Fruit fly (Drosophila melanogaster) whole organism, embryonic: ENCODE data around the gene ZnT63C.

Experiments
- Jarid2 ChIP-seq: fragments of 200-800 bp; sonication (Bioruptor generic); optimal IDR thresholded peaks from 3 replicates; lab custom pipeline; 2017; ENCODE audit warnings: mild to moderate bottlenecking, missing biosample characterization, missing genetic modification reagents, missing genetic modification characterization
- PHDP ChIP-seq: fragments of 200-800 bp; sonication (Bioruptor generic); optimal IDR thresholded peaks from 3 replicates; lab custom pipeline; 2018; ENCODE audit warnings: missing biosample characterization, mild to moderate bottlenecking, missing genetic modification characterization, moderate library complexity
- h ChIP-seq: fragments of >200 bp; optimal IDR thresholded peaks from 2 replicates; lab custom pipeline; 2017
- hb ChIP-seq: fragments of 200-800 bp; sonication (Bioruptor generic); IDR thresholded peaks from 3 replicates; pipeline ENCODE4 v1.3.6; 2022; ENCODE audit warnings: missing biosample characterization, missing genetic modification characterization; ENCODE audit not compliant: partially characterized antibody

- TF ChIP-seq h (lab: Kevin White, UChicago) (no peak), hb (GFP tag; lab: Robert Waterston, UW) (no peak), Jarid2 (GFP tag; lab: Kevin White, UChicago) (no peak), PHDP (tag; lab: Kevin White, UChicago) (peak; percentile 11)
These were observed 3.0 kb downstream of the ZnT63C start for dm6 chr3L:3306515-3306914.
